Fruit fly (Drosophila melanogaster) whole organism, prepupa: ENCODE measurements around the gene Jon99Cii.

Source experiments
- Blimp-1 ChIP-seq: fragments of 200-800 bp; sonication (Bioruptor generic); optimal IDR thresholded peaks from 3 replicates; lab custom pipeline; 2017; ENCODE audit warnings: missing biosample characterization, missing genetic modification characterization, mild to moderate bottlenecking, moderate library complexity, missing genetic modification reagents
- CG10669 ChIP-seq: fragments of 200-800 bp; sonication (Bioruptor generic); optimal IDR thresholded peaks from 3 replicates; lab custom pipeline; 2018; ENCODE audit warnings: missing biosample characterization, mild to moderate bottlenecking, missing genetic modification characterization, moderate library complexity
- CG11294 ChIP-seq: fragments of 200-800 bp; sonication (Bioruptor generic); IDR thresholded peaks from 2 replicates; pipeline ENCODE4 v1.3.6; 2022; ENCODE audit warnings: missing biosample characterization, missing genetic modification characterization
- CG11762 ChIP-seq: fragments of 200-800 bp; sonication (Bioruptor generic); optimal IDR thresholded peaks from 3 replicates; lab custom pipeline; 2016; ENCODE audit warnings: missing biosample characterization, missing genetic modification characterization; ENCODE audit not compliant: insufficient read depth
- CG1621 ChIP-seq: fragments of 200-800 bp; sonication (Bioruptor generic); optimal IDR thresholded peaks from 3 replicates; lab custom pipeline; 2018; ENCODE audit warnings: missing biosample characterization, mild to moderate bottlenecking, missing genetic modification characterization
- CG16779 ChIP-seq: fragments of 200-800 bp; sonication (Bioruptor generic); optimal IDR thresholded peaks from 3 replicates; lab custom pipeline; 2017; ENCODE audit warnings: missing biosample characterization, mild to moderate bottlenecking, missing genetic modification characterization
- CG3032 ChIP-seq: fragments of 200-800 bp; optimal IDR thresholded peaks from 2 replicates; lab custom pipeline; 2019; ENCODE audit warnings: missing biosample characterization, mild to moderate bottlenecking, missing genetic modification characterization, moderate library complexity
- CG31627 ChIP-seq: fragments of 200-800 bp; sonication (Bioruptor generic); optimal IDR thresholded peaks from 3 replicates; lab custom pipeline; 2016; ENCODE audit warnings: missing biosample characterization, missing genetic modification characterization
- CG34406 ChIP-seq: fragments of 200-800 bp; sonication (Bioruptor generic); optimal IDR thresholded peaks from 3 replicates; lab custom pipeline; 2016; ENCODE audit warnings: missing biosample characterization, missing genetic modification characterization
- CG3919 ChIP-seq: fragments of 200-800 bp; sonication (Bioruptor generic); optimal IDR thresholded peaks from 3 replicates; lab custom pipeline; 2016; ENCODE audit warnings: missing biosample characterization, missing genetic modification characterization
- CG4318 ChIP-seq: fragments of 200-800 bp; sonication (Bioruptor generic); optimal IDR thresholded peaks from 3 replicates; lab custom pipeline; 2017; ENCODE audit warnings: missing biosample characterization, mild to moderate bottlenecking, missing genetic modification characterization
- CG6163 ChIP-seq: fragments of 200-800 bp; sonication (Bioruptor generic); IDR thresholded peaks from 3 replicates; pipeline ENCODE4 v1.3.6; 2022; ENCODE audit warnings: missing biosample characterization, missing genetic modification characterization
- CG6276 ChIP-seq: fragments of 200-800 bp; sonication (Bioruptor generic); optimal IDR thresholded peaks from 2 replicates; lab custom pipeline; 2017; ENCODE audit warnings: missing biosample characterization, mild to moderate bottlenecking, missing genetic modification characterization
- CG6792 ChIP-seq: fragments of 200-800 bp; sonication (Bioruptor generic); optimal IDR thresholded peaks from 3 replicates; lab custom pipeline; 2016; ENCODE audit warnings: missing biosample characterization, missing genetic modification characterization
- CG6808 ChIP-seq: fragments of 200-800 bp; sonication (Bioruptor generic); optimal IDR thresholded peaks from 3 replicates; lab custom pipeline; 2017; ENCODE audit warnings: missing biosample characterization, missing genetic modification characterization, mild to moderate bottlenecking, moderate library complexity, missing genetic modification reagents
- CG6854 ChIP-seq: fragments of 200-800 bp; sonication (Bioruptor generic); optimal IDR thresholded peaks from 2 replicates; lab custom pipeline; 2017; ENCODE audit warnings: missing biosample characterization, mild to moderate bottlenecking, missing genetic modification characterization
- CG7368 ChIP-seq: fragments of 200-800 bp; sonication (Bioruptor generic); optimal IDR thresholded peaks from 3 replicates; lab custom pipeline; 2016; ENCODE audit warnings: missing biosample characterization, missing genetic modification characterization
- CG8319 ChIP-seq: fragments of 200-800 bp; sonication (Bioruptor generic); optimal IDR thresholded peaks from 3 replicates; lab custom pipeline; 2016; ENCODE audit warnings: missing biosample characterization, missing genetic modification characterization
- CG8632 ChIP-seq: fragments of 200-800 bp; sonication (Bioruptor generic); optimal IDR thresholded peaks from 3 replicates; lab custom pipeline; 2016; ENCODE audit warnings: missing biosample characterization, missing genetic modification characterization
- CG9139 ChIP-seq: fragments of 200-800 bp; sonication (Bioruptor generic); optimal IDR thresholded peaks from 3 replicates; lab custom pipeline; 2017; ENCODE audit warnings: missing biosample characterization, mild to moderate bottlenecking, missing genetic modification characterization
- Eip75B ChIP-seq: fragments of 200-800 bp; sonication (Bioruptor generic); optimal IDR thresholded peaks from 3 replicates; lab custom pipeline; 2016; ENCODE audit warnings: missing biosample characterization, missing genetic modification characterization
- Eip78C ChIP-seq: fragments of 200-800 bp; sonication (Bioruptor generic); peaks from one replicate; lab custom pipeline; 2016; ENCODE audit warnings: missing biosample characterization, missing genetic modification characterization
- Eip93F ChIP-seq: fragments of 200-800 bp; sonication (Bioruptor generic); optimal IDR thresholded peaks from 2 replicates; lab custom pipeline; 2016; ENCODE audit warnings: missing biosample characterization, mild to moderate bottlenecking, missing genetic modification characterization
- Ets96B ChIP-seq: fragments of 200-800 bp; optimal IDR thresholded peaks from 2 replicates; lab custom pipeline; 2019; ENCODE audit warnings: missing biosample characterization, mild to moderate bottlenecking, missing genetic modification characterization, moderate library complexity
- Hr38 ChIP-seq: sonication (Bioruptor generic); optimal IDR thresholded peaks from 2 replicates; lab custom pipeline; 2016; ENCODE audit warnings: missing biosample characterization, missing genetic modification characterization
- Hr39 ChIP-seq: fragments of 200-800 bp; sonication (Bioruptor generic); optimal IDR thresholded peaks from 2 replicates; lab custom pipeline; 2016; ENCODE audit warnings: missing biosample characterization, missing genetic modification characterization
- Hr4 ChIP-seq: fragments of 200-800 bp; sonication (Bioruptor generic); optimal IDR thresholded peaks from 3 replicates; lab custom pipeline; 2016; ENCODE audit warnings: missing biosample characterization, missing genetic modification characterization
- Lpt ChIP-seq: fragments of 200-800 bp; sonication (Bioruptor generic); optimal IDR thresholded peaks from 3 replicates; lab custom pipeline; 2016; ENCODE audit warnings: missing biosample characterization, missing genetic modification characterization
- Met ChIP-seq: fragments of 200-800 bp; sonication (Bioruptor generic); optimal IDR thresholded peaks from 3 replicates; lab custom pipeline; 2016; ENCODE audit warnings: missing biosample characterization, missing genetic modification characterization
- OdsH ChIP-seq: fragments of 200-800 bp; sonication (Bioruptor generic); optimal IDR thresholded peaks from 3 replicates; lab custom pipeline; 2016; ENCODE audit warnings: missing biosample characterization, missing genetic modification characterization
- Smox ChIP-seq: fragments of 200-800 bp; sonication (Bioruptor generic); optimal IDR thresholded peaks from 3 replicates; lab custom pipeline; 2016; ENCODE audit warnings: missing biosample characterization, missing genetic modification characterization
- acj6 ChIP-seq: fragments of 200-800 bp; sonication (Bioruptor generic); optimal IDR thresholded peaks from 3 replicates; lab custom pipeline; 2016; ENCODE audit warnings: missing biosample characterization, missing genetic modification characterization
- cyc ChIP-seq: fragments of 200-800 bp; sonication (Bioruptor generic); optimal IDR thresholded peaks from 3 replicates; lab custom pipeline; 2016; ENCODE audit warnings: missing biosample characterization, missing genetic modification characterization
- dac ChIP-seq: fragments of 200-800 bp; sonication (Bioruptor generic); optimal IDR thresholded peaks from 2 replicates; lab custom pipeline; 2017; ENCODE audit warnings: missing biosample characterization, mild to moderate bottlenecking, missing genetic modification characterization
- dsx ChIP-seq: fragments of 200-800 bp; optimal IDR thresholded peaks from 3 replicates; lab custom pipeline; 2019; ENCODE audit warnings: missing biosample characterization, mild to moderate bottlenecking, missing genetic modification characterization, moderate library complexity; ENCODE audit not compliant: poor library complexity, severe bottlenecking
- eg ChIP-seq: fragments of 200-800 bp; sonication (Bioruptor generic); IDR thresholded peaks from 3 replicates; pipeline ENCODE4 v1.3.6; 2022; ENCODE audit warnings: missing biosample characterization, missing genetic modification characterization
- fd59A ChIP-seq: fragments of 200-800 bp; sonication (Bioruptor generic); optimal IDR thresholded peaks from 2 replicates; lab custom pipeline; 2017; ENCODE audit warnings: missing biosample characterization, mild to moderate bottlenecking, missing genetic modification characterization, missing genetic modification reagents
- fd85E ChIP-seq: fragments of 200-800 bp; sonication (Bioruptor generic); optimal IDR thresholded peaks from 3 replicates; lab custom pipeline; 2016; ENCODE audit warnings: missing biosample characterization, missing genetic modification characterization
- lz ChIP-seq: fragments of 200-800 bp; sonication (Bioruptor generic); optimal IDR thresholded peaks from 3 replicates; lab custom pipeline; 2016; ENCODE audit warnings: missing biosample characterization, missing genetic modification characterization
- net ChIP-seq: fragments of 200-800 bp; sonication (Bioruptor generic); optimal IDR thresholded peaks from 3 replicates; lab custom pipeline; 2016; ENCODE audit warnings: missing biosample characterization, missing genetic modification characterization
- pdm3 ChIP-seq: fragments of 200-800 bp; sonication (Bioruptor generic); optimal IDR thresholded peaks from 3 replicates; lab custom pipeline; 2016; ENCODE audit warnings: missing biosample characterization, missing genetic modification characterization
- salr ChIP-seq, 2 experiments: fragments of 200-800 bp; sonication (Bioruptor generic); optimal IDR thresholded peaks; 3 replicates each; lab custom pipeline; 2016 to 2018; ENCODE audit warnings: missing biosample characterization in 2 of 2, missing genetic modification characterization in 2 of 2, mild to moderate bottlenecking in 1 of 2
- spab ChIP-seq: fragments of 200-800 bp; sonication (Bioruptor generic); optimal IDR thresholded peaks from 2 replicates; lab custom pipeline; 2017; ENCODE audit warnings: missing biosample characterization, mild to moderate bottlenecking, missing genetic modification characterization, missing genetic modification reagents
- ss ChIP-seq, 2 experiments: fragments of 200-800 bp; sonication (Bioruptor generic); optimal IDR thresholded peaks; 2 replicates in 1 of 2; 3 replicates in 1 of 2; lab custom pipeline; 2017 to 2018; ENCODE audit warnings: mild to moderate bottlenecking in 2 of 2, missing biosample characterization in 2 of 2, missing genetic modification characterization in 2 of 2, moderate library complexity in 1 of 2
- vri ChIP-seq: fragments of 200-800 bp; sonication (Bioruptor generic); optimal IDR thresholded peaks from 3 replicates; lab custom pipeline; 2016; ENCODE audit warnings: missing biosample characterization, mild to moderate bottlenecking, missing genetic modification characterization

The Jon99Cii gene

DNA sequence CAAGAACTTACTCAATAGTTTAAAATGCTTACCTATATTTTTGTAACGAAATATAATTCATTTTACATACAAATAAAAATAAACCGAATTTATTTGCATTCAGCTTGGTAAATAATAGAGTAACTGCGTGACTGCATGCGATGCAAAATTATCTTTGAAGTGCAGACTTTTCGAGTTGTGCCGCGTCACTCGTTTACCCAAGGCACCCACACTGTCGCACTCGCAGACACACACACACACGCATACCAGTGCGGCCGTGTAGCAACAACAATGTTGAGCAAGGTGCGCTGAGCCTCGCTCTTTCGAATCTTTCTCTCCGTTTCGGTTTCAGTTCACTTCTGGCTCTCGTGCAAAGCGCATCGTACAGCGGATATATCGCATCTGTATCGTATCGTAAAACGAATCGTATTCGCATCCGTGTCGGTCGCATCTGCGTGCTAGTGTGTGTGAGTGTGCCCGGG, 47.7 kb downstream of the Jon99Cii start, which contains the start of gene CG31038 (continued):
- TF ChIP-seq Ets96B (tag; lab: Kevin White, UChicago) (peak; percentile 43), CG16779 (tag; lab: Kevin White, UChicago) (peak; percentile 39), fd85E (GFP tag; lab: Kevin White, UChicago) (no peak), dac (GFP tag; lab: Kevin White, UChicago) (no peak), fd59A (peak; percentile 33), lz (peak; percentile 39), Hr38 (no peak), CG6276 (GFP tag; lab: Kevin White, UChicago) (peak; percentile 57), Eip78C (GFP tag; lab: Kevin White, UChicago) (peak; percentile 93), salr (GFP tag; optimal IDR thresholded peaks at IDR 0.05; lab: Kevin White, UChicago) (peak in 1 of 2 experiments; percentile 56), CG11762 (GFP tag; lab: Kevin White, UChicago) (no peak), CG9139 (peak; percentile 65), CG6163 (GFP tag; lab: Robert Waterston, UW) (peak; percentile 69)

DNA sequence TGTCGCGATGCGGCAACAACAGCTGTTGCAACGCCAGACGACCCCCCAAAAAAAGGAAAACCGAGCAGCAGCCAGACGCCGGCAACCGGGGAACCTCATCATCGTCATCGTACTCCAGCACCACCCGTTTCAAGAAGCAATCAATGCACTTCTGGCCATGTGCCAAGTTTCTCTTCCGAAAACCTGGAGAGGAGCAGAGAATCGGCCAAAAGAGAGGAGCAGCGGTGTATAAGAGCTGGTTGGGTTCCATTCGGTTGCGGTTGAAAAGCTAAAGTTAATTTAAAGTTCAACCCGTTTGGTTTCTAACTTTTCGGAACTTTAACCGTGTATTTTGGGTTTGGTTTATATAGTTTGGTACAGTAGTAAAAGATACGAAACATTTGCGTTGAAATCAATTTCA, 48.2 kb downstream of the Jon99Cii start:
- TF ChIP-seq Ets96B (tag; lab: Kevin White, UChicago): no peak
- TF ChIP-seq salr (GFP tag; optimal IDR thresholded peaks at IDR 0.05; lab: Kevin White, UChicago): no peak
- no peak for TF ChIP-seq cyc
- TF ChIP-seq CG3919 (GFP tag; lab: Kevin White, UChicago): no peak
- no peak for TF ChIP-seq CG3032
- no peak for TF ChIP-seq ss (GFP tag; optimal IDR thresholded peaks at IDR 0.05; lab: Kevin White, UChicago)
- TF ChIP-seq CG8632 (GFP tag; lab: Kevin White, UChicago): no peak
- no peak for TF ChIP-seq Met (GFP tag; lab: Kevin White, UChicago)
- TF ChIP-seq OdsH (GFP tag; lab: Kevin White, UChicago): no peak

DNA sequence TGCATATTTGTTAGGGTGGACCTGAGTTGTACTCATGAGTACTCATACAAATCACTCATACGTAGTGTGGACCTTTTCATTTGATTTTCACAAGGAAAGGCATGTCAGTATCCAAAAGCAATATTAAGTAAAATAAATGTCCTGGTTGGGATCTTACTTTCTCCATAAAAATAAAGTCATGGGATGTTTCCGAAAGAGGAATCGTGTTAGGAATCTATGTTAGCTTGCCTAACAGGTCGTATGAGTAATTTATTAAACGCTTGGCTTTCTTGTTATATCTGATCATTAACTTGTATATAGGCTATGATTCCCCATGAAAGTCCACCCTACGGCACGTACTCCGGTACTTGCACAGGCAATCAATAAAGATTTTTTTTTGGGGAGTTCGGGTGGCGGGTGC, 48.6 kb downstream of the Jon99Cii start:
- TF ChIP-seq CG8319 (GFP tag; lab: Kevin White, UChicago) (peak; percentile 21), Hr4 (GFP tag; lab: Kevin White, UChicago) (peak; percentile 89), CG8632 (GFP tag; lab: Kevin White, UChicago) (peak; percentile 66), ss (GFP tag; optimal IDR thresholded peaks at IDR 0.05; lab: Kevin White, UChicago) (peak; percentile 24 to 76), OdsH (GFP tag; lab: Kevin White, UChicago) (peak; percentile 80), Lpt (peak; percentile 59), dsx (GFP tag; lab: Kevin White, UChicago) (peak; percentile 21), CG4318 (no peak), CG34406 (GFP tag; lab: Kevin White, UChicago) (peak; percentile 72), salr (GFP tag; optimal IDR thresholded peaks at IDR 0.05; lab: Kevin White, UChicago) (peak; percentile 26 to 84), fd59A (peak; percentile 65), CG31627 (peak; percentile 62), CG6792 (GFP tag; lab: Kevin White, UChicago) (peak; percentile 71), CG6276 (GFP tag; lab: Kevin White, UChicago) (peak; percentile 84), vri (GFP tag; lab: Kevin White, UChicago) (peak; percentile 21), CG7368 (GFP tag; lab: Kevin White, UChicago) (no peak), fd85E (GFP tag; lab: Kevin White, UChicago) (no peak), Blimp-1 (GFP tag; lab: Kevin White, UChicago) (peak; percentile 7), CG6808 (GFP tag; lab: Kevin White, UChicago) (peak; percentile 58), CG16779 (tag; lab: Kevin White, UChicago) (peak; percentile 56), CG3032 (peak; percentile 49), Eip93F (GFP tag; lab: Kevin White, UChicago) (no peak), CG11762 (GFP tag; lab: Kevin White, UChicago) (peak; percentile 79), Smox (GFP tag; lab: Kevin White, UChicago) (no peak), Eip78C (GFP tag; lab: Kevin White, UChicago) (peak; percentile 96), lz (peak; percentile 73), acj6 (peak; percentile 79), eg (no peak), CG1621 (peak; percentile 66), Hr39 (GFP tag; lab: Kevin White, UChicago) (peak; percentile 68), CG10669 (peak; percentile 67), pdm3 (GFP tag; lab: Kevin White, UChicago) (no peak), spab (GFP tag; lab: Kevin White, UChicago) (peak; percentile 56), CG6163 (GFP tag; lab: Robert Waterston, UW) (peak; percentile 73), Eip75B (GFP tag; lab: Kevin White, UChicago) (peak; percentile 75), CG6854 (GFP tag; lab: Kevin White, UChicago) (no peak), CG11294 (GFP tag; lab: Robert Waterston, UW) (no peak; the same call in 1 of the 2 replicates), net (GFP tag; lab: Kevin White, UChicago) (peak; percentile 80), dac (GFP tag; lab: Kevin White, UChicago) (peak; percentile 76)
